Fruit fly (Drosophila melanogaster): Measurements from ENCODE around the gene SIDL.

The SIDL gene

DNA sequence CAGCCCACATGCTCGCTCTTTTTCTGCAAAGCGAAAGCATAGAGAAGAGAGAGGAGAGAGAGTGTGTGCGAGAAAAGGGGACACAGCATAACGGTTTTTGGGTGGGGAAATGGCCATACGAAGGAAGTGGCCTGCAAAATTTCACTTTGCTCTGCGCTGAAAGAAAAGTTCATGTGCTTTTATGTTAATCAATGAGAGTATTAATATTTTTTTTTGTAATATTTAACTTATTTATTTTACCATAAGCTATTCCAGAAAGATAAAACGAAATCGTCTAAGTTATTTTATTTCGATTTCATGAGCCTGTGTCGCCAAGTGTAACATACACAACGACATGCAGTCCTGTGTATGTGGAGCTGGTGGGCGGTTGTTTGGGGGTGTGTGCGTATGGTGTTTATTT lies 31.8 kb upstream of the SIDL start:
- peak; percentile 39 for TF ChIP-seq Clk (GFP tag; optimal IDR thresholded peaks at IDR 0.05)
- TF ChIP-seq toe (GFP tag; optimal IDR thresholded peaks at IDR 0.05): no peak
- peak; percentile 88 for TF ChIP-seq CG33017 (tag; optimal IDR thresholded peaks at IDR 0.05)
- no peak for TF ChIP-seq kay (GFP tag; ENCODE audit: borderline replicate concordance)
- TF ChIP-seq CG1620 (GFP tag; optimal IDR thresholded peaks at IDR 0.05): no peak
- no peak for TF ChIP-seq Crg-1 (GFP tag; optimal IDR thresholded peaks at IDR 0.05)
- peak; percentile 47 for TF ChIP-seq CG14711 (tag; optimal IDR thresholded peaks at IDR 0.05)
- peak; percentile 51 for TF ChIP-seq CG12768 (GFP tag; optimal IDR thresholded peaks at IDR 0.05)
- peak; percentile 69 for TF ChIP-seq CG7101 (tag; optimal IDR thresholded peaks at IDR 0.05)
- TF ChIP-seq bab1 (GFP tag; optimal IDR thresholded peaks at IDR 0.05): no peak
- peak; percentile 57 for TF ChIP-seq CG7045 (GFP tag; optimal IDR thresholded peaks at IDR 0.05)
- TF ChIP-seq cic (GFP tag; optimal IDR thresholded peaks at IDR 0.05): peak; percentile 24
- peak; percentile 58 for TF ChIP-seq CG11617 (GFP tag; optimal IDR thresholded peaks at IDR 0.05)
- TF ChIP-seq cnc (optimal IDR thresholded peaks at IDR 0.05): no peak
- peak; percentile 63 for TF ChIP-seq CG5204 (GFP tag; optimal IDR thresholded peaks at IDR 0.05)
- TF ChIP-seq pad (GFP tag; optimal IDR thresholded peaks at IDR 0.05): peak; percentile 83
- TF ChIP-seq tj (GFP tag; optimal IDR thresholded peaks at IDR 0.05): peak; percentile 19
- TF ChIP-seq Mnt (GFP tag; optimal IDR thresholded peaks at IDR 0.05): peak; percentile 21
- TF ChIP-seq Hr96 (GFP tag; optimal IDR thresholded peaks at IDR 0.05): no peak
- TF ChIP-seq ovo (GFP tag; optimal IDR thresholded peaks at IDR 0.05): no peak

DNA sequence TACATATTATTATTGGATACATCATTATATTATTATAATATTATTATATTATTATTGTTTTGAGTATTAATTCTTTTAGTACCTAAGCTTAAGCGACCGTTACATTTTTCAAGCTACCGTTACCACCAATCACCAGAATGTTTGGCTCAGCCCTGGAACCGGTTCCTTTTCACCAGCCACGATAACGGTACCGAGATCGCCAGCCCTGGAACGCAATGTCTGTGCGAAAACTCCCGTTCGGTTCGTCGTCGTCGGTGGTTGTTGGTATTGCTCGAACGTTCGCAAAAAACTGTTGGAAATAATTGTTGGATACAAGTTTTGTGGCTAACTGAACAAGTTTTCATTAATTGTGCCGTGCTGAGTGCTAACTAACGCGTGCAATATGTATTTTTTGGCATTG lies 31.1 kb upstream of the SIDL start, which contains the start of gene CG42404:
TSS of gene CG42404 (plus strand) at position 360 of the 400 bp plus-strand sequence.
- TF ChIP-seq CG12768 (GFP tag; optimal IDR thresholded peaks at IDR 0.05) (no peak), ovo (GFP tag; optimal IDR thresholded peaks at IDR 0.05) (peak; percentile 39)

DNA sequence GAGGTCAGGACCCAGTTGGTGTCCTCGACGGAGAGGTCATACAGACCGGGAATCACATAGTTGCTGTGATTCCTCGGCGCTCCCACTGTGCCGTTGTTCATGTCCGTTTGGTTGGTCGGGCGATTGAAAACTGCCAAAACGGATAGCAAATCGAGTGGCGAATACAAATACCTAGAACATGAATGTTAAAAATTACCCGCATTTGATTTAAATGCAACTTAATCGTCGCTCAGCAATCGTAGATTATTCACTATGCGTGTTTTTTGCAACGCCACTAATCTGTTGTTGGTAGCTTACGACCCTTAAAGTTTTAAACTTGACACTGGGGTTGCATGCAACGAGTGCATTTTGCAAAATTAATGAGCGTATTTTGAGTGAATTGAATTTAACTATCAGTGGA lies 30.4 kb upstream of the SIDL start, which contains the start of gene Amt:
TSS of gene Amt (minus strand) at position 101 of the 400 bp plus-strand sequence.
- no peak for TF ChIP-seq kay (GFP tag; ENCODE audit: borderline replicate concordance)
- TF ChIP-seq CG11617 (GFP tag; optimal IDR thresholded peaks at IDR 0.05): no peak

DNA sequence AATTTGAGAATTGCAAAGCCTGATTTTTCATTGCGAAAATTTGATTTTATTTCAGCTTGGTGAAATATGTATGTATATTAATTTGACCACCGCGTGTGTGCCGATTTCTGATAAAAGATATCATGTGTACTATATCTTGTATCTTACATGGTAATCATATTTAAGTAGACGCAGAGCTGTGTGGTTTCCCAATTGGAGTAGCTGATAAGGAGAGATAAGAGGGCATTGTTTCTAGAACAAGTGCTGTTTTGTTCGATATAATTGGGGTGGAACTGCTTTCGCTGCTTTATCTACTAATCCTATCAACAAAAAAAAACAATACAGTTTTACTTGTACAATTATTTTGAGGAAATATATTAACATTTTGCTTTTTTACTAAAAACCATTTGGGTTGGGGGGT lies 27.9 kb upstream of the SIDL start:
- TF ChIP-seq CG11617 (GFP tag; optimal IDR thresholded peaks at IDR 0.05) (no peak), CG5204 (GFP tag; optimal IDR thresholded peaks at IDR 0.05) (no peak), CG12768 (GFP tag; optimal IDR thresholded peaks at IDR 0.05) (peak; percentile 18), CG7045 (GFP tag; optimal IDR thresholded peaks at IDR 0.05) (no peak), CG7101 (tag; optimal IDR thresholded peaks at IDR 0.05) (peak; percentile 18), tj (GFP tag; optimal IDR thresholded peaks at IDR 0.05) (peak; percentile 24)

DNA sequence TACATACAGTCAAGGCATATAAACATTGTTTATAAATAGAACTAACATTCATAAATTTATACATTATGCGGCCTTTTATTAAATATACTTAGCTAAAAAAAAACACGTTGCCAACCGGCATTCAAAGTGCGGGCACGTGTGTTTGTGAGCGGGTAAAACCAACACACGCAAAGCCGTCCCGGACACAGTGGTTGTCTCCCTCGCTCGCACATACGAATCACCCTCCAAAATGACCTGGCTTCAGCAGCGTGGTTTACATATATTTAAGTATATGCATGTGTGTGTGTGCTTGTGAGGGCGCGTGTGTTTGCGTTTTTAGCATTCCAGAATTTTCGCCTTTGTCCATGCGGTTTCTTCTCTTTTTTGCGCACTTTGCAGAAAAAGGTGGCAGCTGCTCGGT lies 24.8 kb upstream of the SIDL start:
- TF ChIP-seq Mnt (GFP tag; optimal IDR thresholded peaks at IDR 0.05): peak; percentile 96
- no peak for TF ChIP-seq cic (GFP tag; optimal IDR thresholded peaks at IDR 0.05)
- peak; percentile 48 for TF ChIP-seq CG12768 (GFP tag; optimal IDR thresholded peaks at IDR 0.05)
- TF ChIP-seq Hr96 (GFP tag; optimal IDR thresholded peaks at IDR 0.05): peak; percentile 38
- TF ChIP-seq ovo (GFP tag; optimal IDR thresholded peaks at IDR 0.05): peak; percentile 28
- TF ChIP-seq tj (GFP tag; optimal IDR thresholded peaks at IDR 0.05): peak; percentile 80
- TF ChIP-seq pad (GFP tag; optimal IDR thresholded peaks at IDR 0.05): no peak
- peak; percentile 29 for TF ChIP-seq CG5204 (GFP tag; optimal IDR thresholded peaks at IDR 0.05)

DNA sequence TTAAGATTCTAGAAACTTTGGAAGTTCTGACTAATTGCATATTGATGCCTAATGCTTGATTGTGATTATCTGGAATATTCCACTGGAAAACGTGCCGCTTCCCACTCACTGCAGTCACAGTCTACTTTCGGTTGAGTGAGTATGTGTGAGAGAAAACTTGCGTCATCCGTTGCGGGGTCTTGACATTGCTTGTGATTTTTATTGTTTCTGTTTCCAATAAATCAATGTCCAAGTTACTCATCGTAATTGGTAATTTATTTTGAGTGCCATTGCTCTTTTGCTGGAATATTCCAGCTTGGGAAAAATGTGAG lies 24.3 kb upstream of the SIDL start:
- TF ChIP-seq kay (GFP tag; ENCODE audit: borderline replicate concordance) (peak; percentile 51), Hr96 (GFP tag; optimal IDR thresholded peaks at IDR 0.05) (no peak)

DNA sequence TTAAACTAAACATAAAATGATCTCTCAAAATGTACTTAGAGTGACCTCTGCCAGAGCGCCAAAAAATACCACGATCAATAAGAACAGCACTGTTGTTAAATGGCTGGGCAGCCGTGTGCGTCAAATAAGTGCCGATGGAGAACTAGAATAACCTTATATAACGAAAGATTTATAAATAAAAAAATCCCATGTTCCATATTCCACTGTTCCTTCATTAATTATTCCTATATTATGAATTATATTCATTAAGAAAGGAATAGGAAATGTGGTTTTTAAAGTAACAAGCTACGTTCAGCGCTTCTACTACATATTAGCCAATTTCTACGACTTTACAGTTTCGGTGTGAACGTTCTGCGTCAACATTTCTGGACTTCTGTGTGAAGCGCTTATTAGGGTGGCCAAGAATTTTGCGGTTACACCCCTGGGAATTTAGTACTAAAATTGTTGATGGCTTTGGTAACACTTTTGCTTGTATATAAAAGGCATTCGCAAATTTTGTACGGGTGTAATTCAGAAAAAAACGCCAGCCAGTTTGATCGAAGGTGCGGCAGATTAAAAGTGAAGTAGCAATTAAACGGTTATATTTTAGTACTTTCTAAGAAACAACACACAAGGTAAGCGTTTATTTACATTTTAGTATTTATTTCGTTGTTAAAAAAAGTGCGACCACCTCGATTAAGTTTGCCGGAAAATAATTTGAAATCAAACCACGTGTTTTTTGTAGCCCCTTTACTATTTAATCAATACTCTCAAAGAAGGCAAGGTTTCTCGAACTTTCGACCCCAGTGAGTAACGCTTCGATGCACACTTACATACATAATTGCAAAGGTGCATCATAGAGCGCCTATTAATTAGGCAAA lies 23.7 kb upstream of the SIDL start, which contains the start of the genes tefu and Hsc70-4:
TSS of gene tefu (minus strand) at position 51 of the 860 bp plus-strand sequence.
TSS of gene Hsc70-4 (plus strand) at position 502 of the 860 bp plus-strand sequence.
- TF ChIP-seq bab1 (GFP tag; optimal IDR thresholded peaks at IDR 0.05) (peak; percentile 69), toe (GFP tag; optimal IDR thresholded peaks at IDR 0.05) (peak; percentile 83), CG11617 (GFP tag; optimal IDR thresholded peaks at IDR 0.05) (peak; percentile 42), kay (GFP tag; ENCODE audit: borderline replicate concordance) (no peak), CG33017 (tag; optimal IDR thresholded peaks at IDR 0.05) (peak; percentile 0), CG1620 (GFP tag; optimal IDR thresholded peaks at IDR 0.05) (peak; percentile 53), Crg-1 (GFP tag; optimal IDR thresholded peaks at IDR 0.05) (no peak), CG7045 (GFP tag; optimal IDR thresholded peaks at IDR 0.05) (peak; percentile 41), tj (GFP tag; optimal IDR thresholded peaks at IDR 0.05) (peak; percentile 52), CG5204 (GFP tag; optimal IDR thresholded peaks at IDR 0.05) (peak; percentile 82), pad (GFP tag; optimal IDR thresholded peaks at IDR 0.05) (peak; percentile 28), ovo (GFP tag; optimal IDR thresholded peaks at IDR 0.05) (peak; percentile 35), Mnt (GFP tag; optimal IDR thresholded peaks at IDR 0.05) (peak; percentile 93), cic (GFP tag; optimal IDR thresholded peaks at IDR 0.05) (peak; percentile 80), cnc (optimal IDR thresholded peaks at IDR 0.05) (no peak), CG12768 (GFP tag; optimal IDR thresholded peaks at IDR 0.05) (no peak), Hr96 (GFP tag; optimal IDR thresholded peaks at IDR 0.05) (peak; percentile 51), CG14711 (tag; optimal IDR thresholded peaks at IDR 0.05) (no peak), CG7101 (tag; optimal IDR thresholded peaks at IDR 0.05) (peak; percentile 55), Clk (GFP tag; optimal IDR thresholded peaks at IDR 0.05) (peak; percentile 62)

Measured in whole organism, adult.